Worm (Caenorhabditis elegans): ENCODE results near the gene F38B2.4.

F38B2.4 gene

ce11 chrX:11248083-11248482, 39.4 kb downstream of the F38B2.4 start:
- TF ChIP-seq drap-1 (GFP tag; optimal IDR thresholded peaks at IDR 0.05) (peak; percentile 71), nhr-237 (tag; optimal IDR thresholded peaks at IDR 0.05) (no peak), ces-1 (GFP tag; optimal IDR thresholded peaks at IDR 0.05) (no peak), nhr-2 (tag; optimal IDR thresholded peaks at IDR 0.05) (no peak), unc-62 (GFP tag; optimal IDR thresholded peaks at IDR 0.05) (peak; percentile 24), ceh-43 (GFP tag; optimal IDR thresholded peaks at IDR 0.05) (no peak), mls-2 (tag; optimal IDR thresholded peaks at IDR 0.05) (peak; percentile 40), hlh-1 (tag; optimal IDR thresholded peaks at IDR 0.05) (peak; percentile 32), ceh-83 (GFP tag; optimal IDR thresholded peaks at IDR 0.05) (no peak), ham-2 (GFP tag; optimal IDR thresholded peaks at IDR 0.05) (peak; percentile 73), mab-5 (tag; optimal IDR thresholded peaks at IDR 0.05) (no peak), blmp-1 (tag; optimal IDR thresholded peaks at IDR 0.05) (no peak), zip-8 (tag; optimal IDR thresholded peaks at IDR 0.05) (no peak), M03D4.4 (tag; optimal IDR thresholded peaks at IDR 0.05) (peak; percentile 59), pha-4 (tag; optimal IDR thresholded peaks at IDR 0.05) (peak; percentile 82), cnd-1 (tag; optimal IDR thresholded peaks at IDR 0.05) (no peak), sptf-1 (tag; optimal IDR thresholded peaks at IDR 0.05) (peak; percentile 53), lsy-2 (tag; optimal IDR thresholded peaks at IDR 0.05) (no peak), sem-2 (GFP tag; optimal IDR thresholded peaks at IDR 0.05) (no peak), elt-3 (tag; optimal IDR thresholded peaks at IDR 0.05) (no peak)

- TF ChIP-seq ces-1 (GFP tag; optimal IDR thresholded peaks at IDR 0.05) = peak; percentile 76
- TF ChIP-seq ceh-39 (tag; optimal IDR thresholded peaks at IDR 0.05) = no peak
- no peak for TF ChIP-seq nhr-28 (tag; optimal IDR thresholded peaks at IDR 0.05)
- no peak for TF ChIP-seq pha-4 (tag; optimal IDR thresholded peaks at IDR 0.05)
- TF ChIP-seq ceh-83 (GFP tag; optimal IDR thresholded peaks at IDR 0.05) = no peak
- TF ChIP-seq tbx-8 (GFP tag; optimal IDR thresholded peaks at IDR 0.05) = no peak
Observed at ce11 chrX:11245056-11245455, 42.5 kb downstream of the F38B2.4 start.

ce11 chrX:11243604-11244003, 43.9 kb downstream of the F38B2.4 start:
- TF ChIP-seq hlh-1 (tag; optimal IDR thresholded peaks at IDR 0.05) (no peak), nhr-76 (tag; optimal IDR thresholded peaks at IDR 0.05) (no peak), snpc-4 (tag; optimal IDR thresholded peaks at IDR 0.05) (no peak), lsy-2 (tag; optimal IDR thresholded peaks at IDR 0.05) (no peak), nhr-28 (tag; optimal IDR thresholded peaks at IDR 0.05) (no peak), unc-39 (tag; optimal IDR thresholded peaks at IDR 0.05) (no peak), pha-4 (tag; optimal IDR thresholded peaks at IDR 0.05) (no peak), ceh-43 (GFP tag; optimal IDR thresholded peaks at IDR 0.05) (no peak), bed-3 (GFP tag; optimal IDR thresholded peaks at IDR 0.05) (no peak), unc-120 (tag; optimal IDR thresholded peaks at IDR 0.05; ENCODE audit: poor library complexity, severe bottlenecking) (no peak), mab-5 (tag; optimal IDR thresholded peaks at IDR 0.05) (no peak), ceh-39 (tag; optimal IDR thresholded peaks at IDR 0.05) (no peak), sptf-1 (tag; optimal IDR thresholded peaks at IDR 0.05) (no peak)

- no peak for TF ChIP-seq ces-1 (GFP tag; optimal IDR thresholded peaks at IDR 0.05)
- no peak for TF ChIP-seq unc-62 (GFP tag; optimal IDR thresholded peaks at IDR 0.05)
- TF ChIP-seq elt-3 (tag; optimal IDR thresholded peaks at IDR 0.05) = no peak
- no peak for TF ChIP-seq sem-2 (GFP tag; optimal IDR thresholded peaks at IDR 0.05)
- TF ChIP-seq ham-2 (GFP tag; optimal IDR thresholded peaks at IDR 0.05) = no peak
Observed at ce11 chrX:11241479-11241878, 46.0 kb downstream of the F38B2.4 start.

- TF ChIP-seq unc-39 (tag; optimal IDR thresholded peaks at IDR 0.05) (no peak), ztf-11 (tag; optimal IDR thresholded peaks at IDR 0.05) (no peak), ceh-43 (GFP tag; optimal IDR thresholded peaks at IDR 0.05) (no peak), zip-8 (tag; optimal IDR thresholded peaks at IDR 0.05) (no peak), M03D4.4 (tag; optimal IDR thresholded peaks at IDR 0.05) (no peak), mls-2 (tag; optimal IDR thresholded peaks at IDR 0.05) (no peak), unc-120 (tag; optimal IDR thresholded peaks at IDR 0.05; ENCODE audit: poor library complexity, severe bottlenecking) (no peak), lin-13 (tag; optimal IDR thresholded peaks at IDR 0.05) (no peak), unc-62 (GFP tag; optimal IDR thresholded peaks at IDR 0.05) (no peak), nhr-28 (tag; optimal IDR thresholded peaks at IDR 0.05) (no peak), drap-1 (GFP tag; optimal IDR thresholded peaks at IDR 0.05) (no peak), nhr-2 (tag; optimal IDR thresholded peaks at IDR 0.05) (no peak), nhr-237 (tag; optimal IDR thresholded peaks at IDR 0.05) (no peak), lin-32 (GFP tag; optimal IDR thresholded peaks at IDR 0.05) (no peak), tbx-8 (GFP tag; optimal IDR thresholded peaks at IDR 0.05) (no peak), flh-1 (GFP tag; optimal IDR thresholded peaks at IDR 0.05) (no peak), mab-5 (tag; optimal IDR thresholded peaks at IDR 0.05) (no peak), bed-3 (GFP tag; optimal IDR thresholded peaks at IDR 0.05) (no peak)
Observed at ce11 chrX:11240585-11241115, 46.9 kb downstream of the F38B2.4 start, which contains the start of gene C34F6.10. Gene C34F6.10, minus strand, starts transcription at chrX:11240635.

Measured in whole organism, mixed stage, embryonic.